Fruit fly (Drosophila melanogaster) whole organism, embryonic: Measurements from ENCODE around the gene yellow-e2.

ENCODE experiments used
- C15 ChIP-seq: fragments of 200-800 bp; sonication (Bioruptor generic); IDR thresholded peaks from 3 replicates; pipeline ENCODE4 v1.3.6; 2022; ENCODE audit warnings: missing biosample characterization, missing genetic modification characterization
- CG11398 ChIP-seq: fragments of 200-800 bp; sonication (Bioruptor generic); optimal IDR thresholded peaks from 2 replicates; lab custom pipeline; 2016; ENCODE audit warnings: missing biosample characterization, missing genetic modification characterization
- CG12071 ChIP-seq: fragments of 200-800 bp; sonication (Bioruptor generic); optimal IDR thresholded peaks from 3 replicates; lab custom pipeline; 2018; ENCODE audit warnings: missing biosample characterization, mild to moderate bottlenecking, missing genetic modification characterization
- CG12236 ChIP-seq: fragments of 200-800 bp; sonication (Bioruptor generic); optimal IDR thresholded peaks from 2 replicates; lab custom pipeline; 2016; ENCODE audit warnings: missing biosample characterization, missing genetic modification characterization
- CG12299 ChIP-seq: fragments of 200-800 bp; sonication (Bioruptor generic); optimal IDR thresholded peaks from 2 replicates; lab custom pipeline; 2018; ENCODE audit warnings: missing biosample characterization, mild to moderate bottlenecking, missing genetic modification characterization
- CG13287 ChIP-seq: fragments of 200-800 bp; sonication (Bioruptor generic); IDR thresholded peaks from 2 replicates; pipeline ENCODE4 v1.3.6; 2022; ENCODE audit warnings: missing biosample characterization, missing genetic modification characterization; ENCODE audit not compliant: partially characterized antibody
- CG14014 ChIP-seq: fragments of 200-800 bp; sonication (Bioruptor generic); IDR thresholded peaks from 2 replicates; pipeline ENCODE4 v1.3.6; 2022; ENCODE audit warnings: missing biosample characterization, missing genetic modification characterization
- CG15011 ChIP-seq: fragments of 200-800 bp; sonication (Bioruptor generic); optimal IDR thresholded peaks from 3 replicates; lab custom pipeline; 2018; ENCODE audit warnings: missing biosample characterization, mild to moderate bottlenecking, missing genetic modification characterization
- CG18764 ChIP-seq: fragments of 200-800 bp; sonication (Bioruptor generic); optimal IDR thresholded peaks from 3 replicates; lab custom pipeline; 2016; ENCODE audit warnings: missing biosample characterization, missing genetic modification characterization
- CG3065 ChIP-seq: fragments of 200-800 bp; sonication (Bioruptor generic); optimal IDR thresholded peaks from 2 replicates; lab custom pipeline; 2016; ENCODE audit warnings: missing biosample characterization, missing genetic modification characterization
- CG5953 ChIP-seq: fragments of 200-800 bp; sonication (Bioruptor generic); IDR thresholded peaks from 2 replicates; pipeline ENCODE4 v1.3.6; 2022; ENCODE audit warnings: missing biosample characterization, missing genetic modification characterization
- CG7372 ChIP-seq: fragments of 200-800 bp; sonication (Bioruptor generic); IDR thresholded peaks from 2 replicates; pipeline ENCODE4 v1.3.6; 2022; ENCODE audit warnings: missing biosample characterization, missing genetic modification characterization
- CG8478 ChIP-seq: fragments of >200 bp; optimal IDR thresholded peaks from 2 replicates; lab custom pipeline; 2018
- Chrac-16 ChIP-seq: fragments of 200-800 bp; sonication (Bioruptor generic); optimal IDR thresholded peaks from 3 replicates; lab custom pipeline; 2016; ENCODE audit warnings: missing biosample characterization, missing genetic modification characterization
- CrebB ChIP-seq: fragments of 200-800 bp; sonication (Bioruptor generic); optimal IDR thresholded peaks from 3 replicates; lab custom pipeline; 2018; ENCODE audit warnings: missing biosample characterization, mild to moderate bottlenecking, missing genetic modification characterization
- D ChIP-seq, 2 experiments: fragments of 200-800 bp in 1 of 2; fragments of >200 bp in 1 of 2; sonication (Bioruptor generic) in 1 of 2; optimal IDR thresholded peaks; 2 replicates in 1 of 2; 3 replicates in 1 of 2; lab custom pipeline; 2017; ENCODE audit warnings: mild to moderate bottlenecking in 1 of 2, missing biosample characterization in 1 of 2, missing genetic modification characterization in 1 of 2, missing genetic modification reagents in 1 of 2
- D19A ChIP-seq: fragments of 200-800 bp; optimal IDR thresholded peaks from 3 replicates; lab custom pipeline; 2019; ENCODE audit warnings: missing biosample characterization, mild to moderate bottlenecking, missing genetic modification characterization, moderate library complexity
- Dbx ChIP-seq: fragments of 200-800 bp; sonication (Bioruptor generic); IDR thresholded peaks from 3 replicates; pipeline ENCODE4 v1.3.6; 2022; ENCODE audit warnings: missing biosample characterization, missing genetic modification characterization
- Dip2 ChIP-seq: fragments of 200-800 bp; sonication (Bioruptor generic); IDR thresholded peaks from 2 replicates; pipeline ENCODE4 v1.3.6; 2022; ENCODE audit warnings: missing biosample characterization, missing genetic modification characterization
- Gsc ChIP-seq: fragments of 200-800 bp; sonication (Bioruptor generic); IDR thresholded peaks from 2 replicates; pipeline ENCODE4 v1.3.6; 2022; ENCODE audit warnings: missing biosample characterization, missing genetic modification characterization
- HLH4C ChIP-seq: fragments of 200-800 bp; sonication (Bioruptor generic); IDR thresholded peaks from 3 replicates; pipeline ENCODE4 v1.3.6; 2022; ENCODE audit warnings: missing biosample characterization, missing genetic modification characterization; ENCODE audit not compliant: partially characterized antibody
- HmgZ ChIP-seq: fragments of 200-800 bp; sonication (Bioruptor generic); optimal IDR thresholded peaks from 2 replicates; lab custom pipeline; 2018; ENCODE audit warnings: missing biosample characterization, mild to moderate bottlenecking, missing genetic modification characterization
- PHDP ChIP-seq: fragments of 200-800 bp; sonication (Bioruptor generic); optimal IDR thresholded peaks from 3 replicates; lab custom pipeline; 2018; ENCODE audit warnings: missing biosample characterization, mild to moderate bottlenecking, missing genetic modification characterization, moderate library complexity
- Sox100B ChIP-seq: fragments of 200-800 bp; sonication (Bioruptor generic); optimal IDR thresholded peaks from 3 replicates; lab custom pipeline; 2018; ENCODE audit warnings: missing biosample characterization, mild to moderate bottlenecking, missing genetic modification characterization
- Stat92E ChIP-seq, 3 experiments: fragments of >200 bp in 2 of 3; fragments of 200-800 bp in 1 of 3; sonication (Bioruptor generic) in 1 of 3; optimal IDR thresholded peaks; 2 replicates each; lab custom pipeline; 2017 to 2019; ENCODE audit warnings: missing biosample characterization in 3 of 3, missing genetic modification characterization in 3 of 3, mild to moderate bottlenecking in 1 of 3, moderate library complexity in 1 of 3
- Xbp1 ChIP-seq: fragments of 200-800 bp; sonication (Bioruptor generic); optimal IDR thresholded peaks from 3 replicates; lab custom pipeline; 2016; ENCODE audit warnings: missing biosample characterization, mild to moderate bottlenecking, missing genetic modification characterization
- Xrp1 ChIP-seq: fragments of 200-800 bp; sonication (Bioruptor generic); IDR thresholded peaks from 2 replicates; pipeline ENCODE4 v1.3.6; 2022; ENCODE audit warnings: missing biosample characterization, missing genetic modification characterization
- bigmax ChIP-seq: fragments of 200-800 bp; sonication (Bioruptor generic); optimal IDR thresholded peaks from 2 replicates; lab custom pipeline; 2018; ENCODE audit warnings: missing biosample characterization, mild to moderate bottlenecking, missing genetic modification characterization
- bowl ChIP-seq: fragments of 200-800 bp; sonication (Bioruptor generic); IDR thresholded peaks from 2 replicates; pipeline ENCODE4 v1.3.6; 2022; ENCODE audit warnings: missing biosample characterization, missing genetic modification characterization
- cwo ChIP-seq: fragments of 200-800 bp; sonication (Bioruptor generic); optimal IDR thresholded peaks from 3 replicates; lab custom pipeline; 2017; ENCODE audit warnings: missing biosample characterization, missing genetic modification characterization, mild to moderate bottlenecking, moderate library complexity, missing genetic modification reagents
- dpn ChIP-seq, 2 experiments: fragments of 200-800 bp; sonication (Bioruptor generic); optimal IDR thresholded peaks; 3 replicates each; lab custom pipeline; 2016; ENCODE audit warnings: missing biosample characterization in 2 of 2, missing genetic modification characterization in 2 of 2
- eve ChIP-seq, 2 experiments: fragments of >200 bp; optimal IDR thresholded peaks; 2 replicates each; lab custom pipeline; 2017; ENCODE audit warnings: missing biosample characterization in 2 of 2, missing genetic modification characterization in 2 of 2
- fd102C ChIP-seq: fragments of 200-800 bp; sonication (Bioruptor generic); optimal IDR thresholded peaks from 2 replicates; lab custom pipeline; 2018; ENCODE audit warnings: missing biosample characterization, mild to moderate bottlenecking, missing genetic modification characterization, moderate library complexity
- fd64A ChIP-seq: fragments of 200-800 bp; sonication (Bioruptor generic); optimal IDR thresholded peaks from 3 replicates; lab custom pipeline; 2018; ENCODE audit warnings: missing biosample characterization, mild to moderate bottlenecking, missing genetic modification characterization
- h ChIP-seq: fragments of >200 bp; optimal IDR thresholded peaks from 2 replicates; lab custom pipeline; 2017
- insv ChIP-seq, 2 experiments: fragments of 200-800 bp; sonication (Bioruptor generic); optimal IDR thresholded peaks; 3 replicates each; lab custom pipeline; 2016 to 2018; ENCODE audit warnings: missing biosample characterization in 2 of 2, missing genetic modification characterization in 2 of 2
- knrl ChIP-seq: fragments of 200-800 bp; sonication (Bioruptor generic); IDR thresholded peaks from 3 replicates; pipeline ENCODE4 v1.3.6; 2022; ENCODE audit warnings: missing biosample characterization, missing genetic modification characterization; ENCODE audit not compliant: partially characterized antibody
- lov ChIP-seq, 2 experiments: fragments of 200-800 bp in 1 of 2; fragments of >200 bp in 1 of 2; sonication (Bioruptor generic) in 1 of 2; IDR thresholded peaks in 1 of 2; optimal IDR thresholded peaks in 1 of 2; 2 replicates in 1 of 2; 3 replicates in 1 of 2; pipeline versions ENCODE4 v1.3.6 to Lab custom; 2017 to 2022; ENCODE audit warnings: missing biosample characterization in 1 of 2, missing genetic modification characterization in 1 of 2
- nerfin-1 ChIP-seq: fragments of 200-800 bp; sonication (Bioruptor generic); optimal IDR thresholded peaks from 3 replicates; lab custom pipeline; 2019; ENCODE audit warnings: missing biosample characterization, mild to moderate bottlenecking, missing genetic modification characterization, moderate library complexity
- prd ChIP-seq, 3 experiments: fragments of >200 bp in 2 of 3; fragments of 200-800 bp in 1 of 3; sonication (Bioruptor generic) in 1 of 3; optimal IDR thresholded peaks in 2 of 3; IDR thresholded peaks in 1 of 3; 2 replicates in 2 of 3; 3 replicates in 1 of 3; pipeline versions ENCODE4 v1.3.6 to Lab custom; 2017 to 2022; ENCODE audit warnings: missing biosample characterization in 1 of 3, missing genetic modification characterization in 1 of 3
- salm ChIP-seq: fragments of 200-800 bp; sonication (Bioruptor generic); optimal IDR thresholded peaks from 2 replicates; lab custom pipeline; 2018; ENCODE audit warnings: missing biosample characterization, mild to moderate bottlenecking, missing genetic modification characterization
- slou ChIP-seq: fragments of 200-800 bp; sonication (Bioruptor generic); optimal IDR thresholded peaks from 3 replicates; lab custom pipeline; 2016; ENCODE audit warnings: missing biosample characterization, missing genetic modification characterization
- sr ChIP-seq: fragments of 200-800 bp; sonication (Bioruptor generic); IDR thresholded peaks from 3 replicates; pipeline ENCODE4 v1.3.6; 2022; ENCODE audit warnings: missing biosample characterization, missing genetic modification characterization
- tgo ChIP-seq: fragments of 200-800 bp; sonication (Bioruptor generic); IDR thresholded peaks from 3 replicates; pipeline ENCODE4 v1.3.6; 2022; ENCODE audit warnings: missing biosample characterization, missing genetic modification characterization
- tll ChIP-seq, 2 experiments: fragments of 200-800 bp in 1 of 2; fragments of >200 bp in 1 of 2; sonication (Bioruptor generic) in 1 of 2; optimal IDR thresholded peaks; 2 replicates each; lab custom pipeline; 2017 to 2019; ENCODE audit warnings: missing biosample characterization in 2 of 2, missing genetic modification characterization in 2 of 2, mild to moderate bottlenecking in 1 of 2, moderate library complexity in 1 of 2
- unpg ChIP-seq: fragments of 200-800 bp; sonication (Bioruptor generic); optimal IDR thresholded peaks from 3 replicates; lab custom pipeline; 2018; ENCODE audit warnings: missing biosample characterization, mild to moderate bottlenecking, missing genetic modification characterization, moderate library complexity

Gene yellow-e2

DNA sequence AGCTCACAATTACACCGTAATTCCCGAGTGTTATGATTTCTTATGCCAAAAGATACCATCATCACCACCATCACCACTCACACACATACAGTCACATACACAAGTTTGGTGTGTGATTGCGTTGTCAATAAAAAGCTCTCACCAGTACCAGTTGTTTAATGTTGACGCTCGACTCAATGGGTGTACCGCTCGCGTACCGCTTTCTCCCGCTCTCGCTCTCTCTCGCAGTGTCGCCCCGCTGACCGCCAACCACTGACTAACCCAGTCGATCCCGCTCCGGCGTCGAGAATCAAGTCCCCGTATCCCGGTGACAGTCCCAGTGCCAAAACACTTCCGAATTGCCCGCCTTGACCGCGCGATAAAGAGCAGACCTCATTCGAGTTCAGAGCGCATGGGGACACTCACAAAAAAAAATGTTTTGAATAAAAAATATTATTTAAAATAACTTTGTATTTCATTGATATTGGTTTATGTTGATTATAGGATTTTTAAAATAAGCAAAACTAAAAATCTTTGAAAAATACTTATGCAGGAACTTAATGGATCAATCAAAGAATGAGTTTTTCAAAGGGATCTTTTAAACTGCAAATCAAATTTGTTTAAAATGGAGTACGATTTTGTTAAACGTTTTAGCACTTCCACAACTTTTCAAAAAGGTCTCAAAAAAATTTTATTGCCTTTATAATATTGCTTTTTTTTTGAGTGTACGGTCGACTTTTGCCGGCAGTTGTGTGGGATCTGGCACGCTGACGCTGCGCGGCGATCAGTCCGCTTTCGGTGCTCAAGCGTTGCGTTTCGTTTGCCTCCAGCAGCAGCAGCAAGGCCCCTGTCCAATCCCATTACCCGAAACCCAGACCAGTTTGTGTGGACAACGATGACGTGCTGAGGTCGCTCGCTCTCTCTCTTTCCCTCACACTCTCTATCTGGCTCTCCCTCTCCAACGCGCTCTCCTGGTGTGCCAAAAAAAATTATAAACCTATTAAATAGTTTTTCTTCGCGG, 42.3 kb downstream of the yellow-e2 start, which contains the start of gene Dic1:
Gene Dic1, plus strand, starts transcription at position 764 of the 1,000 bp plus-strand sequence.
- TF ChIP-seq CG7372 (GFP tag; lab: Robert Waterston, UW), result peak; percentile 92
- no peak for TF ChIP-seq D (optimal IDR thresholded peaks at IDR 0.05; lab: Kevin White, UChicago)
- TF ChIP-seq D (GFP tag; optimal IDR thresholded peaks at IDR 0.05; lab: Kevin White, UChicago), result peak; percentile 98
- TF ChIP-seq CG12071 (GFP tag; lab: Kevin White, UChicago), result peak; percentile 89
- no peak for TF ChIP-seq fd102C (GFP tag; lab: Kevin White, UChicago)
- peak; percentile 99 for TF ChIP-seq Sox100B (GFP tag; lab: Kevin White, UChicago)
- TF ChIP-seq cwo (GFP tag; lab: Kevin White, UChicago), result peak; percentile 97
- peak; percentile 52; the same call in 1 of the 2 replicates for TF ChIP-seq CG13287 (GFP tag; lab: Robert Waterston, UW)
- peak; percentile 95 for TF ChIP-seq CG15011 (GFP tag; lab: Kevin White, UChicago)
- TF ChIP-seq CG12299 (tag; lab: Kevin White, UChicago), result peak; percentile 91
- peak; percentile 97 for TF ChIP-seq nerfin-1 (tag; lab: Kevin White, UChicago)
- peak; percentile 92 for TF ChIP-seq tgo
- peak; percentile 95 for TF ChIP-seq D19A (tag; lab: Kevin White, UChicago)
- TF ChIP-seq CrebB (tag; lab: Kevin White, UChicago), result peak; percentile 73
- TF ChIP-seq HLH4C (GFP tag; lab: Robert Waterston, UW), result peak; percentile 53; the same call in 1 of the 3 replicates
- no peak for TF ChIP-seq knrl
- TF ChIP-seq Dip2 (GFP tag; lab: Robert Waterston, UW), result peak; percentile 63; the same call in 1 of the 2 replicates
- peak; percentile 93 to 95 for TF ChIP-seq dpn (GFP tag; optimal IDR thresholded peaks at IDR 0.05; lab: Kevin White, UChicago)
- no peak for TF ChIP-seq CG8478 (lab: Kevin White, UChicago)
- TF ChIP-seq PHDP (tag; lab: Kevin White, UChicago), result peak; percentile 97
- peak; percentile 77 for TF ChIP-seq CG12236 (GFP tag; lab: Kevin White, UChicago)
- TF ChIP-seq sr, result peak; percentile 80
- peak; percentile 45 to 76 for TF ChIP-seq insv (GFP tag; optimal IDR thresholded peaks at IDR 0.05; lab: Kevin White, UChicago)
- peak; percentile 94 for TF ChIP-seq salm
- peak; percentile 18 for TF ChIP-seq fd64A (GFP tag; lab: Kevin White, UChicago)
- peak; percentile 96 for TF ChIP-seq Dbx
- TF ChIP-seq CG3065 (GFP tag; lab: Kevin White, UChicago), result peak; percentile 61
- peak; percentile 65; the same call in 2 of the 3 replicates for TF ChIP-seq C15 (GFP tag; lab: Robert Waterston, UW)
- peak; percentile 93 for TF ChIP-seq CG18764 (GFP tag; lab: Kevin White, UChicago)
- peak; percentile 74 for TF ChIP-seq CG5953 (GFP tag; lab: Robert Waterston, UW)
- TF ChIP-seq lov (optimal IDR thresholded peaks at IDR 0.05; lab: Kevin White, UChicago), result no peak
- peak; percentile 81 for TF ChIP-seq lov (GFP tag; IDR thresholded peaks at IDR 0.05; lab: Robert Waterston, UW)
- TF ChIP-seq unpg, result peak; percentile 95
- peak in 1 of 2 experiments; percentile 97 for TF ChIP-seq eve (GFP tag; optimal IDR thresholded peaks at IDR 0.05; lab: Kevin White, UChicago)
- TF ChIP-seq tll (GFP tag; optimal IDR thresholded peaks at IDR 0.05; lab: Kevin White, UChicago), result peak in 1 of 2 experiments; percentile 64
- peak; percentile 48; the same call in 1 of the 2 replicates for TF ChIP-seq bowl (GFP tag; lab: Robert Waterston, UW)
- peak; percentile 95 for TF ChIP-seq slou (GFP tag; lab: Kevin White, UChicago)
- TF ChIP-seq h (lab: Kevin White, UChicago), result no peak
- TF ChIP-seq prd (optimal IDR thresholded peaks at IDR 0.05; lab: Kevin White, UChicago), result no peak
- peak; percentile 92 for TF ChIP-seq prd (GFP tag; IDR thresholded peaks at IDR 0.05; lab: Robert Waterston, UW)
- no peak for TF ChIP-seq bigmax (GFP tag; lab: Kevin White, UChicago)
- TF ChIP-seq Chrac-16 (GFP tag; lab: Kevin White, UChicago), result peak; percentile 96
- no peak for TF ChIP-seq Stat92E (GFP tag; optimal IDR thresholded peaks at IDR 0.05; lab: Kevin White, UChicago)
- peak; percentile 78 for TF ChIP-seq CG11398 (GFP tag; lab: Kevin White, UChicago)
- peak; percentile 93 for TF ChIP-seq Xrp1 (GFP tag; lab: Robert Waterston, UW)
- peak; percentile 87 for TF ChIP-seq CG14014 (GFP tag; lab: Robert Waterston, UW)
- TF ChIP-seq HmgZ (tag; lab: Kevin White, UChicago), result peak; percentile 88
- TF ChIP-seq Gsc, result peak; percentile 74; the same call in 1 of the 2 replicates
- peak; percentile 97 for TF ChIP-seq Xbp1
